Fruit fly (Drosophila melanogaster) whole organism: Measurements from ENCODE around the gene Pex12.

Source experiments
- CG8478 ChIP-seq: fragments of >200 bp; optimal IDR thresholded peaks from 2 replicates; lab custom pipeline; 2018; ENCODE audit warnings: inconsistent platforms
- Dll ChIP-seq: fragments of >200 bp; optimal IDR thresholded peaks from 2 replicates; lab custom pipeline; 2017
- EcR ChIP-seq, 2 experiments: fragments of >200 bp; optimal IDR thresholded peaks; 2 replicates each; lab custom pipeline; 2017; ENCODE audit warnings: missing biosample characterization in 2 of 2, missing genetic modification characterization in 2 of 2, missing genetic modification reagents in 2 of 2
- pan ChIP-seq: fragments of >200 bp; optimal IDR thresholded peaks from 2 replicates; lab custom pipeline; 2017
- psq ChIP-seq: fragments of >200 bp; optimal IDR thresholded peaks from 2 replicates; lab custom pipeline; 2017
- usp ChIP-seq: fragments of >200 bp; optimal IDR thresholded peaks from 2 replicates; lab custom pipeline; 2017; ENCODE audit warnings: missing biosample characterization, missing genetic modification characterization, mixed read lengths

dm6 chr2L:811405-811804, 4.4 kb upstream of the Pex12 start, which contains the start of gene Dbp21E2:
- TF ChIP-seq Dll (lab: Kevin White, UChicago) (no peak), pan (no peak), CG8478 (lab: Kevin White, UChicago) (no peak), psq (lab: Kevin White, UChicago) (no peak), usp (GFP tag; lab: Kevin White, UChicago) (no peak), EcR (GFP tag; optimal IDR thresholded peaks at IDR 0.05; lab: Kevin White, UChicago) (no peak)
